Worm (Caenorhabditis elegans) whole organism, late embryonic: ENCODE measurements around the gene T10B9.14.

Source experiments
- ceh-24 ChIP-seq: sonication (generic microtip); optimal IDR thresholded peaks from 2 replicates; lab custom pipeline; 2016; ENCODE audit warnings: mild to moderate bottlenecking, missing genetic modification characterization, missing compliant biosample characterization
- elt-2 ChIP-seq: sonication (generic microtip); optimal IDR thresholded peaks from 2 replicates; lab custom pipeline; 2016; ENCODE audit warnings: missing genetic modification reagents, missing genetic modification characterization, missing compliant biosample characterization
- ets-4 ChIP-seq: sonication (generic microtip); optimal IDR thresholded peaks from 2 replicates; lab custom pipeline; 2016; ENCODE audit warnings: missing genetic modification characterization, missing compliant biosample characterization
- pha-4 ChIP-seq: fragments of 150-350 bp; optimal IDR thresholded peaks from 2 replicates; lab custom pipeline; 2018; ENCODE audit warnings: missing biosample characterization, missing genetic modification reagents, missing genetic modification characterization
- pqm-1 ChIP-seq: sonication (generic microtip); optimal IDR thresholded peaks from 2 replicates; lab custom pipeline; 2016; ENCODE audit warnings: missing genetic modification characterization, missing compliant biosample characterization
- rnt-1 ChIP-seq: sonication (generic microtip); optimal IDR thresholded peaks from 2 replicates; lab custom pipeline; 2016; ENCODE audit warnings: missing genetic modification characterization, missing compliant biosample characterization
- tbx-7 ChIP-seq: sonication (generic microtip); optimal IDR thresholded peaks from 2 replicates; lab custom pipeline; 2016; ENCODE audit warnings: missing genotype, missing genetic modification characterization, missing compliant biosample characterization
- unc-3 ChIP-seq, 2 experiments: fragments of 200-800 bp in 1 of 2; sonication (Bioruptor generic) in 1 of 2; sonication (generic microtip) in 1 of 2; conservative IDR thresholded peaks in 1 of 2; optimal IDR thresholded peaks in 1 of 2; 2 replicates each; pipeline versions ENCODE4 v1.3.6 to Lab custom; 2016 to 2022; ENCODE audit warnings: missing compliant biosample characterization in 2 of 2, missing genetic modification characterization in 2 of 2, missing genetic modification reagents in 1 of 2

DNA sequence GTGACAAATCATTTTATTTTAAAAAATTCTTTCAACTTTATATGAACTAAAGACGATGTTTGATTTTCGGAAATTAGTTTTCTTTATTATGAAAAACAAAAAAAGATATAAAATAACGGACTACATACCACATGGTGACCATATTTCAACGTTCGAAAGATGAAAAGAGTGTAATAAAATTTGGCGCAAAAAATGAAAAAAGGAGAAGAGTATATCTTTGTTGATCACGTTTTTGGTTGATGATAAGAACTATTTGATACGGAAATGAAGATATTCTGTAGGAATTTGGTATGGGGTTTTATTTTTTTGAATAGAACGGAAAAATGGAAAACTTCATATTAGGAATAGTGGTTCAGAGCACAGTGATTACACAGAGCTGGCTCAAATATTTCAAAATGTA, 29.2 kb downstream of the T10B9.14 start, which contains the start of gene Y53C12B.7:
- TF ChIP-seq rnt-1 (tag; lab: Kevin White, UChicago), result no peak
- TF ChIP-seq elt-2 (tag; lab: Kevin White, UChicago), result no peak
- no peak for TF ChIP-seq ets-4 (tag; lab: Kevin White, UChicago)
- TF ChIP-seq ceh-24 (tag; lab: Kevin White, UChicago), result no peak
- no peak for TF ChIP-seq unc-3 (GFP tag; conservative IDR thresholded peaks at IDR 0.05; lab: Robert Waterston, UW)
- TF ChIP-seq unc-3 (tag; optimal IDR thresholded peaks at IDR 0.05; lab: Kevin White, UChicago), result no peak
- no peak for TF ChIP-seq tbx-7 (tag; lab: Kevin White, UChicago)
- TF ChIP-seq pha-4 (tag; lab: Kevin White, UChicago), result no peak
- no peak for TF ChIP-seq pqm-1 (tag; lab: Kevin White, UChicago)
